Worm (Caenorhabditis elegans) whole organism, L3 larva: Measurements from ENCODE around the gene sqt-3.
"Not testable (repeated sequence)": the region's sequence is repeated elsewhere in the genome, so short reads cannot be mapped to it uniquely, and the experiment has no call there.

ENCODE experiments used
- R02D3.7 ChIP-seq: fragments of 150-350 bp; optimal IDR thresholded peaks from 2 replicates; lab custom pipeline; 2014; ENCODE audit warnings: missing biosample characterization, missing genetic modification characterization
- ZK546.5 ChIP-seq: sonication (generic microtip); optimal IDR thresholded peaks from 2 replicates; lab custom pipeline; 2017; ENCODE audit warnings: missing biosample characterization, missing genetic modification characterization
- aly-2 ChIP-seq: fragments of 150-350 bp; optimal IDR thresholded peaks from 2 replicates; lab custom pipeline; 2014; ENCODE audit warnings: missing biosample characterization, missing genetic modification characterization
- ama-1 ChIP-seq: fragments of 150-350 bp; optimal IDR thresholded peaks from 2 replicates; lab custom pipeline; 2018
- ceh-16 ChIP-seq: sonication (generic microtip); optimal IDR thresholded peaks from 2 replicates; lab custom pipeline; 2017; ENCODE audit warnings: missing biosample characterization, missing genetic modification characterization
- ceh-82 ChIP-seq: fragments of 150-350 bp; optimal IDR thresholded peaks from 2 replicates; lab custom pipeline; 2014; ENCODE audit warnings: missing biosample characterization, missing genetic modification characterization
- ceh-9 ChIP-seq: sonication (generic microtip); optimal IDR thresholded peaks from 2 replicates; lab custom pipeline; 2018; ENCODE audit warnings: missing biosample characterization, missing genetic modification characterization
- daf-12 ChIP-seq: fragments of 150-350 bp; optimal IDR thresholded peaks from 2 replicates; lab custom pipeline; 2014; ENCODE audit warnings: missing biosample characterization, missing genetic modification reagents, missing genetic modification characterization
- egl-5 ChIP-seq: fragments of 150-350 bp; optimal IDR thresholded peaks from 2 replicates; lab custom pipeline; 2017; ENCODE audit warnings: missing biosample characterization, missing genetic modification reagents, missing genetic modification characterization, inconsistent platforms
- elt-2 ChIP-seq: sonication (generic microtip); optimal IDR thresholded peaks from 2 replicates; lab custom pipeline; 2016; ENCODE audit warnings: missing genetic modification reagents, mild to moderate bottlenecking, missing genetic modification characterization, missing compliant biosample characterization
- elt-3 ChIP-seq, 3 experiments: fragments of 150-350 bp in 1 of 3; sonication (generic microtip) in 2 of 3; optimal IDR thresholded peaks; 2 replicates in 2 of 3; 4 replicates in 1 of 3; lab custom pipeline; 2014 to 2017; ENCODE audit warnings: missing biosample characterization in 3 of 3, missing genetic modification characterization in 3 of 3
- eor-1 ChIP-seq, 2 experiments: fragments of 150-350 bp; optimal IDR thresholded peaks; 2 replicates each; lab custom pipeline; 2014 to 2018; ENCODE audit warnings: missing biosample characterization in 2 of 2, missing genetic modification characterization in 2 of 2
- fkh-10 ChIP-seq: sonication (generic microtip); optimal IDR thresholded peaks from 2 replicates; lab custom pipeline; 2017; ENCODE audit warnings: missing biosample characterization, missing genetic modification reagents, missing genetic modification characterization
- fkh-2 ChIP-seq: fragments of 150-350 bp; optimal IDR thresholded peaks from 2 replicates; lab custom pipeline; 2014; ENCODE audit warnings: missing biosample characterization, missing genetic modification reagents, missing genetic modification characterization
- fos-1 ChIP-seq: fragments of 150-350 bp; optimal IDR thresholded peaks from 2 replicates; lab custom pipeline; 2014; ENCODE audit warnings: missing biosample characterization, missing genetic modification characterization
- hmg-11 ChIP-seq: sonication (generic microtip); optimal IDR thresholded peaks from 2 replicates; lab custom pipeline; 2016; ENCODE audit warnings: missing genetic modification characterization, missing compliant biosample characterization
- jun-1 ChIP-seq: fragments of 150-350 bp; optimal IDR thresholded peaks from 2 replicates; lab custom pipeline; 2014; ENCODE audit warnings: missing biosample characterization, missing genetic modification reagents, missing genetic modification characterization
- lin-15B ChIP-seq: fragments of 150-350 bp; optimal IDR thresholded peaks from 2 replicates; lab custom pipeline; 2014; ENCODE audit warnings: missing biosample characterization, missing genetic modification characterization
- lsy-12 ChIP-seq: sonication (generic microtip); optimal IDR thresholded peaks from 2 replicates; lab custom pipeline; 2016; ENCODE audit warnings: mild to moderate bottlenecking, missing genetic modification characterization, missing compliant biosample characterization
- mdl-1 ChIP-seq: fragments of 150-350 bp; optimal IDR thresholded peaks from 2 replicates; lab custom pipeline; 2014; ENCODE audit warnings: missing biosample characterization, missing genetic modification characterization
- mml-1 ChIP-seq: fragments of 150-350 bp; sonication (generic microtip); optimal IDR thresholded peaks from 3 replicates; lab custom pipeline; 2014; ENCODE audit warnings: missing biosample characterization, missing genetic modification characterization
- nhr-12 ChIP-seq: fragments of 150-350 bp; optimal IDR thresholded peaks from 2 replicates; lab custom pipeline; 2014; ENCODE audit warnings: missing biosample characterization, missing genetic modification characterization
- nhr-237 ChIP-seq: fragments of 150-350 bp; optimal IDR thresholded peaks from 2 replicates; lab custom pipeline; 2014; ENCODE audit warnings: missing biosample characterization, missing genetic modification characterization
- nhr-25 ChIP-seq: sonication (generic microtip); optimal IDR thresholded peaks from 2 replicates; lab custom pipeline; 2017; ENCODE audit warnings: missing biosample characterization, missing genetic modification characterization
- nhr-28 ChIP-seq: fragments of 150-350 bp; optimal IDR thresholded peaks from 2 replicates; lab custom pipeline; 2014; ENCODE audit warnings: missing biosample characterization, missing genetic modification characterization
- nhr-43 ChIP-seq: sonication (generic microtip); optimal IDR thresholded peaks from 2 replicates; lab custom pipeline; 2016; ENCODE audit warnings: mild to moderate bottlenecking, missing genetic modification characterization, missing compliant biosample characterization; ENCODE audit not compliant: poor library complexity, severe bottlenecking
- nhr-67 ChIP-seq: fragments of 150-350 bp; optimal IDR thresholded peaks from 2 replicates; lab custom pipeline; 2014; ENCODE audit warnings: missing biosample characterization, missing genetic modification characterization
- nhr-76 ChIP-seq: fragments of 150-350 bp; sonication (generic microtip); optimal IDR thresholded peaks from 5 replicates; lab custom pipeline; 2014; ENCODE audit warnings: missing biosample characterization, missing genetic modification characterization
- pha-4 ChIP-seq: fragments of 150-350 bp; optimal IDR thresholded peaks from 2 replicates; lab custom pipeline; 2014; ENCODE audit warnings: missing biosample characterization, missing genetic modification reagents, missing genetic modification characterization
- pqm-1 ChIP-seq: fragments of 150-350 bp; optimal IDR thresholded peaks from 2 replicates; lab custom pipeline; 2017; ENCODE audit warnings: missing biosample characterization, missing genetic modification characterization, inconsistent platforms
- skn-1 ChIP-seq: fragments of 150-350 bp; optimal IDR thresholded peaks from 2 replicates; lab custom pipeline; 2014; ENCODE audit warnings: missing biosample characterization, missing genetic modification characterization
- snpc-4 ChIP-seq: fragments of 150-350 bp; optimal IDR thresholded peaks from 2 replicates; lab custom pipeline; 2014; ENCODE audit warnings: missing biosample characterization, missing genetic modification characterization
- tbx-2 ChIP-seq: sonication (generic microtip); optimal IDR thresholded peaks from 2 replicates; lab custom pipeline; 2016; ENCODE audit warnings: mild to moderate bottlenecking, missing genetic modification characterization, missing compliant biosample characterization
- unc-39 ChIP-seq: sonication (generic microtip); optimal IDR thresholded peaks from 4 replicates; lab custom pipeline; 2017; ENCODE audit warnings: missing biosample characterization, missing genetic modification characterization
- unc-62 ChIP-seq: fragments of 150-350 bp; sonication (generic microtip); optimal IDR thresholded peaks from 4 replicates; lab custom pipeline; 2014; ENCODE audit warnings: missing biosample characterization, missing genetic modification reagents, missing genetic modification characterization
- zag-1 ChIP-seq: fragments of 150-350 bp; optimal IDR thresholded peaks from 2 replicates; lab custom pipeline; 2014; ENCODE audit warnings: missing biosample characterization, missing genetic modification characterization
- ztf-11 ChIP-seq: fragments of 150-350 bp; optimal IDR thresholded peaks from 2 replicates; lab custom pipeline; 2014; ENCODE audit warnings: missing biosample characterization, missing genetic modification characterization

The sqt-3 gene

DNA sequence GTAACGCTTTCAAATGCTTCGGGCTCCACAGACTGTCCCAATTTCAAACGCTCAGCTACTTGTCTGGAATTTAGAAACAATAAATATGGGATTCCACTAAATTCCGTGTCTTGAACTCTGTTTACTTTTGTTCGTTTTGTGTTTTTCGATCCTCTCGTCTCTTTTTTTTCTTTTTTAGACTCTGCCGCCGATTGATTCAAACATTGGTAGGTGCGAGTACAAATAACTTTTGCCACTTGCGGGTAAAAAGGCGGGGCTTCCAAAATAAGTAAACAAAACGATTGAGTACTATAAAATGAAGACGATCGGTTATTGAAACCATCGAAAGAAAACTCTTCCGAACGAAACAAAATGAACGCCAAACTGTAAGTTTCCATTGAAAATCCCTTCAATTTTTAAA lies 12.6 kb downstream of the sqt-3 start, which contains the start of gene fipr-2:
Gene fipr-2, plus strand, starts transcription at position 245 of the 400 bp plus-strand sequence.
- TF ChIP-seq mml-1 (no peak), lsy-12 (tag; lab: Kevin White, UChicago) (no peak), pha-4 (tag; lab: Kevin White, UChicago) (peak; percentile 81), nhr-25 (tag; lab: Kevin White, UChicago) (no peak)

ce11 chrV:12369437-12369836 lies 16.9 kb downstream of the sqt-3 start, which contains the start of gene gcy-13:
gcy-13 (minus strand) TSS chrV:12369537.
- no peak for TF ChIP-seq ceh-9 (tag; lab: Kevin White, UChicago)
- no peak for TF ChIP-seq aly-2 (tag; lab: Kevin White, UChicago)
- no peak for TF ChIP-seq nhr-76
- no peak for TF ChIP-seq nhr-43 (tag; lab: Kevin White, UChicago)
- TF ChIP-seq ceh-82: no peak
- TF ChIP-seq eor-1 (tag; optimal IDR thresholded peaks at IDR 0.05; lab: Kevin White, UChicago): no peak
- no peak for TF ChIP-seq snpc-4 (tag; lab: Kevin White, UChicago)
- TF ChIP-seq nhr-12: no peak
- no peak for TF ChIP-seq skn-1 (tag; lab: Kevin White, UChicago)
- no peak for TF ChIP-seq R02D3.7
- no peak for TF ChIP-seq ZK546.5
- no peak for TF ChIP-seq ama-1 (lab: Kevin White, UChicago)
- no peak for TF ChIP-seq tbx-2 (tag; lab: Kevin White, UChicago)
- TF ChIP-seq pha-4 (tag; lab: Kevin White, UChicago): no peak
- TF ChIP-seq lin-15B (tag; lab: Kevin White, UChicago): no peak
- TF ChIP-seq nhr-25 (tag; lab: Kevin White, UChicago): no peak
- no peak for TF ChIP-seq ztf-11 (tag; lab: Kevin White, UChicago)
- TF ChIP-seq hmg-11: no peak
- TF ChIP-seq nhr-28 (tag; lab: Kevin White, UChicago): no peak

- TF ChIP-seq jun-1 (tag; lab: Kevin White, UChicago): no peak
Measured at ce11 chrV:12371386-12371785, 18.8 kb downstream of the sqt-3 start, which contains the start of gene F23H12.7. F23H12.7 (plus strand) TSS chrV:12371686.

DNA sequence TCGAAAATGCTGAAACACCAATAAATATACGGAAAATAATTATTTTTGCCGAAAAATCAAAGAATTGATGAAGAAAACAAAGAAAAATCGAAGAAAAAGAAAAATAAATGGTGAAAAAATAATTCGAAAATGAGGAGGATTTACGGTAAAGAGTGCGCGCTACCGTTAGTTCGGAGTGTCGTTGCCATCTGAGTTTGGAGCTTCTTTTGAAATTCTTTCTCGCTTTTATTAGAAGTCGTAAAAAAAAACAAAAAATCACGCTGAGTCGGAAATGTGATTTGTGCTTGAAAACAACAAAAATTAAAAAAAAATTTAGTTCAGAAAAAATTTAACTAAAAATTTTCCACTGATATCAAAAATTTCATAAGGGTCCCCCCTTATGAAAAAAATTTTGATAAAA lies 21.7 kb downstream of the sqt-3 start, which contains the start of gene F23H12.10:
Gene F23H12.10, minus strand, starts transcription at position 12 of the 400 bp plus-strand sequence.
- not testable (repeated sequence) for TF ChIP-seq fkh-10 (GFP tag; lab: Kevin White, UChicago); nhr-12; unc-62

DNA sequence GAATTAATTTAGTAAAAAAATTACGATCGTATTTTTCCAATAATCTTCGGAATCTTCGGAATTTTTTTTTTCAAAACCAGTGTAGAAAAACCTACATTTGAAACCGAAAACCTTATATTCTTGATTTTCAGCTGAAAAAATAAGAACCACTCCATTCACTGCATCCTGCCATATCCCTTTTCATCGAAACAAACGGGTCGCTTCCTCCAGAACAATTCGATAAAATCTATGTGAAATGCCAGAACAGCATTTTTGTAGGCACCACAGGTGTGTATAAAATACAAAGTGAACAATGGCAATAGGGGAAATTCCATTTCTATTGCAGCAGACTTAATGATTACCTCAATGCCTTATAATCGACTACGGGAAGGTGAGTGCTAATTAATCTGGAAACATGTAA lies 24.7 kb downstream of the sqt-3 start, which contains the start of gene K01D12.1:
Gene K01D12.1, plus strand, starts transcription at position 301 of the 400 bp plus-strand sequence.
- no peak for TF ChIP-seq ceh-82
- no peak for TF ChIP-seq unc-39 (tag; lab: Kevin White, UChicago)
- TF ChIP-seq eor-1 (tag; optimal IDR thresholded peaks at IDR 0.05; lab: Kevin White, UChicago): no peak
- no peak for TF ChIP-seq nhr-67 (tag; lab: Kevin White, UChicago)
- TF ChIP-seq snpc-4 (tag; lab: Kevin White, UChicago): no peak
- no peak for TF ChIP-seq daf-12 (tag; lab: Kevin White, UChicago)
- no peak for TF ChIP-seq nhr-28 (tag; lab: Kevin White, UChicago)
- TF ChIP-seq, all 47 proteins: peak for 0

DNA sequence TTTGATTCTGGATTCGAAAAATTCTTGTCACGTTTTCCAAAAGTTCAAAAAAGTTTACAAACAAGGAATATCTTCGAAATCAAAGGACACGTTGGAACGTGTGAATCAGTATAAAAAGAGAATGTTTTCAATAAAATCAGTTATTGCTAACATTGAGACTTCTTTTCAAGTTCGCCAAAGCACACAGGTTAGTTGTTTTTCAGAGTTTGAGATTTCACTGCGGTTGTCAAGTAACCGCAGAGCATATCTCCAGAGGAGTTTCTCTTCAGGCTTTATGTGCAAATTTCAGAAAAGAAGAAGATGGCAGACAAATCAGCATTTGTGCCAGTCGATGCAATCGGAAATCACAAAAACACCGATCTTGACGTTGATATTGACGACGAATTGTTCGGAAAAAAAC lies 33.6 kb downstream of the sqt-3 start, which contains the start of gene K01D12.15:
Gene K01D12.15, plus strand, starts transcription at position 301 of the 400 bp plus-strand sequence.
- TF ChIP-seq mdl-1 (tag; lab: Kevin White, UChicago): no peak
- no peak for TF ChIP-seq aly-2 (tag; lab: Kevin White, UChicago)
- no peak for TF ChIP-seq elt-2 (tag; lab: Kevin White, UChicago)
- TF ChIP-seq jun-1 (tag; lab: Kevin White, UChicago): no peak
- TF ChIP-seq fkh-2: no peak
- no peak for TF ChIP-seq nhr-28 (tag; lab: Kevin White, UChicago)
- TF ChIP-seq fos-1 (tag; lab: Kevin White, UChicago): no peak
- no peak for TF ChIP-seq unc-39 (tag; lab: Kevin White, UChicago)
- TF ChIP-seq zag-1 (tag; lab: Kevin White, UChicago): no peak
- no peak for TF ChIP-seq hmg-11
- no peak for TF ChIP-seq lin-15B (tag; lab: Kevin White, UChicago)
- TF ChIP-seq nhr-43 (tag; lab: Kevin White, UChicago): no peak
- TF ChIP-seq daf-12 (tag; lab: Kevin White, UChicago): no peak
- TF ChIP-seq ceh-16 (tag; lab: Kevin White, UChicago): no peak
- no peak for TF ChIP-seq elt-3 (tag; optimal IDR thresholded peaks at IDR 0.05; lab: Kevin White, UChicago)
- no peak for TF ChIP-seq nhr-25 (tag; lab: Kevin White, UChicago)
- no peak for TF ChIP-seq nhr-237
- no peak for TF ChIP-seq egl-5 (tag; lab: Kevin White, UChicago)
- no peak for TF ChIP-seq pqm-1 (tag; lab: Kevin White, UChicago)
